Worm (Caenorhabditis elegans): Measurements from ENCODE around the gene mnp-1.

ce11 chrIII:4382118-4382517 is 25.7 kb downstream of the mnp-1 start:
- TF ChIP-seq aly-2 (tag; optimal IDR thresholded peaks at IDR 0.05) (no peak), snpc-4 (tag; optimal IDR thresholded peaks at IDR 0.05) (no peak), ceh-8 (GFP tag; optimal IDR thresholded peaks at IDR 0.05) (no peak), ama-1 (optimal IDR thresholded peaks at IDR 0.05) (no peak), efl-1 (optimal IDR thresholded peaks at IDR 0.05) (no peak), efl-1 (GFP tag; optimal IDR thresholded peaks at IDR 0.05 in 1 of 2) (peak in 1 of 2 experiments; percentile 36), unc-62 (GFP tag; optimal IDR thresholded peaks at IDR 0.05) (no peak), nhr-28 (tag; optimal IDR thresholded peaks at IDR 0.05) (no peak), sox-4 (tag; optimal IDR thresholded peaks at IDR 0.05) (no peak)

All from whole organism, L1 larva.